Worm (Caenorhabditis elegans): ENCODE data around the gene Y73B6BL.12.
"Not testable (repeated sequence)": the region's sequence is repeated elsewhere in the genome, so short reads cannot be mapped to it uniquely, and the experiment has no call there.

DNA sequence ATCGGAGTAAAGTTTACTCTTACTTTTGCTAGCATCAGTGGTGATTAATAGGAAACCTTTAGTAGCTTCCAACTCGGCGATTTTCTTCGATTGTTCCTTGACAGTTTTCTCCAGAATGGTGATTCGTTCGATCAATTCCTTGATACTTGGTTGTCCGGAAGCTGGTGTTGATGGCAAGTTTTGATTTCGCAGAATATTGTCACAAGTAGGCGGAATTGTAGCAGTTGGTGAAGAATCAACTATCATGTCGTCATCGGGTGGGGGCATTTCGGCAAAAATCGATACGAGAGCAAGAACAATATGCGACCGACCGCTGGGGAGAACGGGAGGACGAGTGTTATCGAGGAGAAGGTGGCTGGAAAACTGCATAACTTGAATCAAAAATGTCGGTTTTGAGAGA lies 30.0 kb upstream of the Y73B6BL.12 start, which contains the start of gene Y73B6BL.289:
- not testable (repeated sequence) for TF ChIP-seq Y48G9A.11 (GFP tag; IDR thresholded peaks at IDR 0.05); zip-2 (tag; optimal IDR thresholded peaks at IDR 0.05); gei-8 (GFP tag; optimal IDR thresholded peaks at IDR 0.05); unc-62 (GFP tag; optimal IDR thresholded peaks at IDR 0.05 in 1 of 2); unc-62 (tag; optimal IDR thresholded peaks at IDR 0.05); ZK546.5 (tag; optimal IDR thresholded peaks at IDR 0.05); hlh-30 (tag; optimal IDR thresholded peaks at IDR 0.05; ENCODE audit: insufficient read depth); jun-1 (tag; optimal IDR thresholded peaks at IDR 0.05); skn-1 (tag; optimal IDR thresholded peaks at IDR 0.05); nhr-76 (tag; optimal IDR thresholded peaks at IDR 0.05); mep-1 (tag; optimal IDR thresholded peaks at IDR 0.05); aly-2 (tag; optimal IDR thresholded peaks at IDR 0.05); dmd-6 (GFP tag; IDR thresholded peaks at IDR 0.05); snpc-4 (tag; optimal IDR thresholded peaks at IDR 0.05)
